Worm (Caenorhabditis elegans): ENCODE results near the gene srsx-17.

srsx-17 gene

DNA sequence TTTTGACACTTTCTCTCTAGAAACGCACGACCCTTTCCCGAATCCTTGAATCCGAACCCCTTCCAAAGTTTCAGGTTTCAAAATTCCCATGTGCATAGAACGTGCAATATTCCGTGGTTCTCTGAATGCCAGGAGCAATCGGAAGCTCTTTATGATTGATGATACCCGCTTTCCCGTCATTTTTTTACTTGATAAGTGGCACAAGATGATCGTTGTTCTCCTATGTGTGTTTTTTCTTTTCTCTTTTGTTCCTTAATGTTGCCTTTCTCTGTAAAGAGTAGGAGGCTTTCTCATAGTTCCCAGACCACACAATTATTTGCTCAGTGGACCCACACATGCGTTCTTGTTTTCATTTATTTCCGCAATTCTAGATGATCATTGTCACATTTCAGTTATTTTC is 38.6 kb upstream of the srsx-17 start:
- TF ChIP-seq ceh-30 (tag; optimal IDR thresholded peaks at IDR 0.05) (no peak), mec-3 (tag; optimal IDR thresholded peaks at IDR 0.05; ENCODE audit: borderline replicate concordance) (no peak), sox-2 (GFP tag; IDR thresholded peaks at IDR 0.05) (no peak), hlh-13 (GFP tag; optimal IDR thresholded peaks at IDR 0.05) (no peak), fkh-6 (tag; optimal IDR thresholded peaks at IDR 0.05) (no peak)

DNA sequence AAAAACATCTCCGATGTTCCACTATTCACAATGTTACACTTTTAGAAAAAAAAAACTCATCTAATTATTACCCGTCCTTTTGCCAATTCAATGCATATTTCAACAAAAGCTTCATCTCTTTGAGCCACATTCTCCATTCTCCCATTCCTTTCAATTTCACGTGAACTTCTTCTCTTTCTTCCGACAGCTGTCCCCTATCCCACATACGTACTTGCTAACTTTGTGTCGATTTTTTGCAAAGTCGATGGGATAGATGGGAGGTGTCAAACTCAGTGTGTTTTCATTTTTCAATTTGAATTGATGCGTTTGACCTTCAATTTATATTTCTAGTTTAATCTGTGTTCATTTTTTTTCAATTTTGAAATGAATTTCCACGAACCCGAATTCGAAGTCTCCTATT is 36.2 kb upstream of the srsx-17 start:
- TF ChIP-seq ceh-2 (tag; optimal IDR thresholded peaks at IDR 0.05) (no peak), ceh-14 (tag; optimal IDR thresholded peaks at IDR 0.05) (no peak), elt-4 (tag; optimal IDR thresholded peaks at IDR 0.05) (no peak), hlh-8 (tag; optimal IDR thresholded peaks at IDR 0.05) (no peak), ceh-48 (tag; optimal IDR thresholded peaks at IDR 0.05) (no peak)

DNA sequence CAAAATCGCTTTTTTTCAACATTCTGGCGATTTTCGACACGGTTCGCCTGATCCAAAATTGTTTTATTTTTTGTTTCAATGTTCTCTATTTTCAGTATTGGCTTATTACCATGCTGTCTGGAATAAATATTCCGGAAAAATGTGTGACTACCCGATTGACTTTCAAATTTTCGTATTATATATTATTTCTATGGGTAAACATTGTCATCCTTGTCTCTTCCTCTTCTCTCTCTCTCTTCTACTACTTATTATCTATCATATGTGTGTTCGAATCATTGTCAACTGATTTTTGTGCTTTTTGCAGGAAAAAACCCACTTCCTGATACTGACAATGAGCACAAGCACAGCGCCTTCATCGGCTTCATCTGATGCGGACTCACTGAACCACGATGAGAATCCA is 34.4 kb upstream of the srsx-17 start, which contains the start of gene C04E6.7:
C04E6.7 (plus strand) TSS at position 301 of the 400 bp plus-strand sequence.
- TF ChIP-seq C38D4.7 (GFP tag; optimal IDR thresholded peaks at IDR 0.05), result no peak
- no peak for TF ChIP-seq lim-6 (tag; optimal IDR thresholded peaks at IDR 0.05)
- no peak for TF ChIP-seq madf-2 (tag; optimal IDR thresholded peaks at IDR 0.05)
- TF ChIP-seq ahr-1 (tag; optimal IDR thresholded peaks at IDR 0.05), result no peak

DNA sequence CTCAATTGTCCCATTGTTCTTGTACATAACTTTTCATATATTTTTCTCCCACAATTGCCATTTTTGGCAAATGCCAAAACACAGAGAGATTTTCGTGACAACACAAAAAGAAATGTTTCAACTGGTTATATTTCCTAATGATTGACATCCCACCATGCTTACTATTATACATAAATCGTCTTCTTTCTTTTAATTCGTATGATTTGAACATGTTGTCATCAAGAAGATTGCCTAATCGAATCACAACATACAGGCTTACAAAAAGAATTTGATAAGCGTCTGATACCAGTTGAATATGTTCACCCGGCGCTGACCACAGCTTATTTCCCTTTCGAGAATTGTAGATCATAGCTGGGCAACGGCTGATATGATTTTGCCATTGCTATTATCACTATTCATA is 32.4 kb upstream of the srsx-17 start, which contains the start of gene grd-9:
grd-9 (plus strand) TSS at position 301 of the 400 bp plus-strand sequence.
- TF ChIP-seq C38D4.7 (GFP tag; optimal IDR thresholded peaks at IDR 0.05), result no peak
- no peak for TF ChIP-seq Y22D7AL.16 (tag; optimal IDR thresholded peaks at IDR 0.05)
- TF ChIP-seq zip-5 (tag; optimal IDR thresholded peaks at IDR 0.05), result no peak
- no peak for TF ChIP-seq ceh-30 (tag; optimal IDR thresholded peaks at IDR 0.05)
- TF ChIP-seq ets-4 (tag; optimal IDR thresholded peaks at IDR 0.05), result no peak
- TF ChIP-seq ceh-48 (tag; optimal IDR thresholded peaks at IDR 0.05), result no peak
- TF ChIP-seq ahr-1 (tag; optimal IDR thresholded peaks at IDR 0.05), result no peak
- TF ChIP-seq pax-1 (tag; optimal IDR thresholded peaks at IDR 0.05), result no peak
- no peak for TF ChIP-seq unc-42 (tag; optimal IDR thresholded peaks at IDR 0.05)
- no peak for TF ChIP-seq eyg-1 (tag; optimal IDR thresholded peaks at IDR 0.05)
- TF ChIP-seq nfya-1 (tag; optimal IDR thresholded peaks at IDR 0.05), result no peak

DNA sequence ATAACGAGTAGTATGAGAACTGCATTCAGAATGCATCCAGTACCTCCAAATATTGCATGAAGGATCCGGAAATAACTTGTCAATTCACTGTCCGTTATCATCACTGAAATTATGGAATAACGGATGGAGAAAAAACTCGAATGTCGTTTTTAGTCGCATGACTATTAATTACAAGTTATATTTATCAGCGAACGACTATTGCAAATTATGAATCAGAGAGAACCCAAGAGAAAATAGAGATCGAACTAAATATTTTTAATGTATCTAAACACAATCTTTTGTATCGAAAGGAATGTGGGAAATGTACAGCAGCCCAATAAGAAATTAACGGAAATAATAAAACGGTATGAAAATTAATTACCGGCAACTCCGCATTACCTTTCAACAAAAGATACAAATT is 27.5 kb upstream of the srsx-17 start, which contains the start of gene srd-16:
srd-16 (minus strand) TSS at position 101 of the 400 bp plus-strand sequence.
- TF ChIP-seq pha-4 (tag; optimal IDR thresholded peaks at IDR 0.05) (no peak), pqm-1 (tag; optimal IDR thresholded peaks at IDR 0.05) (no peak), F13H6.1 (tag; optimal IDR thresholded peaks at IDR 0.05) (no peak), ceh-48 (tag; optimal IDR thresholded peaks at IDR 0.05) (no peak), ttx-3 (tag; optimal IDR thresholded peaks at IDR 0.05) (no peak), ceh-22 (tag; optimal IDR thresholded peaks at IDR 0.05) (no peak), lim-6 (tag; optimal IDR thresholded peaks at IDR 0.05) (no peak), unc-3 (GFP tag; conservative IDR thresholded peaks at IDR 0.05) (no peak), unc-3 (tag; optimal IDR thresholded peaks at IDR 0.05) (no peak), nfya-1 (tag; optimal IDR thresholded peaks at IDR 0.05) (no peak), pax-1 (tag; optimal IDR thresholded peaks at IDR 0.05) (no peak), syd-9 (tag; optimal IDR thresholded peaks at IDR 0.05) (no peak), ets-4 (tag; optimal IDR thresholded peaks at IDR 0.05) (no peak), hlh-6 (tag; optimal IDR thresholded peaks at IDR 0.05) (no peak), fkh-6 (tag; optimal IDR thresholded peaks at IDR 0.05) (no peak)

DNA sequence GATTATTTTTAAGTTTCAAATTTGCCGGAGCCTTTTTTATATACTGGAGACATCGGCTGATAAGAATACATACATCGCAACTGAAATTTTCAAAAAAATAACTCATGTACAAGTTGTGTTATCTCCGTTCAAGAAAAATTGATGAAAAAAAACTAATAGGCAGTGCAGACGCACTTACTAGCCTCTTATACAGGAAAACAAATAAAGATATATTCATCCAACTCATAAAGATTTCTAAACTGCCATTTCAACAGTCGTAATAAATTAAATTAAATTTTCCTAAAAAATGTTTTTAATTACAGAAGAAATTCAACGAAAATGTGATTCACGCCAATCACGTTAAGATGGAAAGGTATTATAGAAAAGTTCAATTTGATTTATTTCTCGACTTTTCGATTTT is 25.6 kb upstream of the srsx-17 start, which contains the start of gene C04E6.5:
C04E6.5 (plus strand) TSS at position 301 of the 400 bp plus-strand sequence.
- TF ChIP-seq ceh-9 (tag; optimal IDR thresholded peaks at IDR 0.05), result no peak

DNA sequence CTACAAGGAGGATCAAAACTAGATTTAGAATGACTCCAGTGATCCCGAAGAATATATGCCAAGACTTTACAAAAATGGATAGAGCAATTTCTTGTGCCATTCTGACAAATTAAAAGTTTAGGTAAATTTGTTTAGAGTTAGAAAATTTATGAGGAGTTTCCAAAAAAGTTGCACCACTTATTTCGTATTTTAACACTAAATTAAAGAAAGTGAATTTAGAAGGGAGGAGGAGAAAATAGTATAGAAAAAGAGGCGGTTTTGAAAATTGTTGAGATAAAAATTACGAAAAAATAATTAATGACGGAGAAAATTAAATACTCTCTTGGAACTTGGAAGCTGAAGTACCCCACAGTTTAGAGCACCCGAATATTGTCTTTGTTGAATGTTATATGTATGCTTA is 21.2 kb upstream of the srsx-17 start, which contains the start of gene srd-15:
srd-15 (minus strand) TSS at position 101 of the 400 bp plus-strand sequence.
- no peak for TF ChIP-seq C08G9.2 (tag; optimal IDR thresholded peaks at IDR 0.05)
- TF ChIP-seq ceh-48 (tag; optimal IDR thresholded peaks at IDR 0.05), result no peak
- TF ChIP-seq syd-9 (tag; optimal IDR thresholded peaks at IDR 0.05), result no peak
- no peak for TF ChIP-seq dmd-4 (tag; optimal IDR thresholded peaks at IDR 0.05; ENCODE audit: borderline replicate concordance)
- no peak for TF ChIP-seq pax-1 (tag; optimal IDR thresholded peaks at IDR 0.05)
- TF ChIP-seq ceh-19 (GFP tag; optimal IDR thresholded peaks at IDR 0.05), result no peak
- no peak for TF ChIP-seq elt-4 (tag; optimal IDR thresholded peaks at IDR 0.05)
- TF ChIP-seq Y22D7AL.16 (tag; optimal IDR thresholded peaks at IDR 0.05), result no peak
- no peak for TF ChIP-seq npax-4 (tag; optimal IDR thresholded peaks at IDR 0.05)
- no peak for TF ChIP-seq fax-1 (tag; optimal IDR thresholded peaks at IDR 0.05)
- TF ChIP-seq ceh-6 (GFP tag; optimal IDR thresholded peaks at IDR 0.05), result no peak
- no peak for TF ChIP-seq ceh-30 (tag; optimal IDR thresholded peaks at IDR 0.05)
- TF ChIP-seq nfya-1 (tag; optimal IDR thresholded peaks at IDR 0.05), result no peak
- TF ChIP-seq pros-1 (tag; optimal IDR thresholded peaks at IDR 0.05), result no peak
